Fruit fly (Drosophila melanogaster): ENCODE measurements around the gene mbf1.

DNA sequence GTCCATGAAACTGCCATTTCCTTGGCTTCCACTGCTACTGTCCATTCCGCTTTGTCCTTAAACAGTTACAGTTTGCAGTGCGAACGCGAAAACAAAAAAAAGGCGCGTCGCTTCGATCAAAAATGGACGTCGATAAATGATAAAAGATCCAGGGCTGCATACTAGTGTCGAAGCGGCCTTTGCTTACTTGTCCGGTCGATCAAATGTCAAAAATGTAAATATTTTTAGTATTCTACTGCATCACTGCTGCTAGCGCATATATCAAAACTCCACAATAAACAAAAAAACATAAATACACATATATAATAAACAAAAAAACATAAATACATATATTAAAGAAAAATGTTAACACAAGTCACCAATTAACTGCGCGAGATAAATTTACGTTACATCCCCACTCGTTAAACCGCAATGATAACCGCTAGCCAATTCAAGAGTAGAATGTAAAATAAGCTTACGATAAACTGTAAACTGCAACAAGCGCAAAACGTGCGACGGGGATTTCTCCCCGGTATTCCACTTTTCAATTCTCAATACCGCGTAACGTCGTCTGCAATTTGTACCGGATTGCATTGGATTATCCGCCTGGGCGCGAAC lies 20.8 kb downstream of the mbf1 start, which contains the start of the genes spd-2 and Apl:
- TF ChIP-seq Dll (optimal IDR thresholded peaks at IDR 0.05): no peak
- TF ChIP-seq usp (GFP tag; optimal IDR thresholded peaks at IDR 0.05): no peak
- TF ChIP-seq psq (optimal IDR thresholded peaks at IDR 0.05): no peak
- TF ChIP-seq CG8478 (optimal IDR thresholded peaks at IDR 0.05): no peak
- TF ChIP-seq EcR (GFP tag; optimal IDR thresholded peaks at IDR 0.05): no peak
- TF ChIP-seq pan (optimal IDR thresholded peaks at IDR 0.05): no peak
